Worm (Caenorhabditis elegans) whole organism, L1 larva: ENCODE data around the gene fat-7.

Source experiments
- C04F5.9 ChIP-seq: sonication (generic microtip); optimal IDR thresholded peaks from 2 replicates; lab custom pipeline; 2016; ENCODE audit warnings: missing genetic modification characterization, missing compliant biosample characterization
- C16A3.4 ChIP-seq: fragments of 150-350 bp; optimal IDR thresholded peaks from 2 replicates; lab custom pipeline; 2014; ENCODE audit warnings: missing biosample characterization, missing genetic modification characterization
- C34B4.2 ChIP-seq: sonication (generic microtip); optimal IDR thresholded peaks from 2 replicates; lab custom pipeline; 2017; ENCODE audit warnings: mild to moderate bottlenecking, missing genetic modification characterization, missing compliant biosample characterization
- Y116A8C.19 ChIP-seq: sonication (generic microtip); optimal IDR thresholded peaks from 2 replicates; lab custom pipeline; 2016; ENCODE audit warnings: missing compliant biosample characterization, missing genetic modification characterization, borderline replicate concordance
- blmp-1 ChIP-seq: fragments of 150-350 bp; optimal IDR thresholded peaks from 2 replicates; lab custom pipeline; 2014; ENCODE audit warnings: missing biosample characterization, missing genetic modification characterization
- ceh-63 ChIP-seq: fragments of 200-800 bp; sonication (Bioruptor generic); optimal IDR thresholded peaks from 2 replicates; lab custom pipeline; 2018; ENCODE audit warnings: mild to moderate bottlenecking, missing genetic modification characterization, missing compliant biosample characterization
- ceh-8 ChIP-seq: fragments of 200-800 bp; sonication (Bioruptor generic); optimal IDR thresholded peaks from 2 replicates; lab custom pipeline; 2018; ENCODE audit warnings: mild to moderate bottlenecking, missing genetic modification characterization, moderate library complexity, missing compliant biosample characterization
- ceh-88 ChIP-seq: fragments of 200-800 bp; sonication (Bioruptor generic); IDR thresholded peaks from 2 replicates; pipeline ENCODE4 v1.3.6; 2022; ENCODE audit warnings: missing genetic modification characterization, missing compliant biosample characterization
- ceh-90 ChIP-seq: sonication (generic microtip); optimal IDR thresholded peaks from 2 replicates; lab custom pipeline; 2016; ENCODE audit warnings: missing genetic modification characterization, missing compliant biosample characterization
- ces-1 ChIP-seq: fragments of 150-350 bp; optimal IDR thresholded peaks from 2 replicates; lab custom pipeline; 2014; ENCODE audit warnings: missing biosample characterization, missing genetic modification reagents, missing genetic modification characterization
- dsc-1 ChIP-seq: sonication (generic microtip); optimal IDR thresholded peaks from 2 replicates; lab custom pipeline; 2016; ENCODE audit warnings: mild to moderate bottlenecking, missing genetic modification characterization, missing compliant biosample characterization
- efl-1 ChIP-seq, 4 experiments: fragments of 150-350 bp; optimal IDR thresholded peaks in 3 of 4; peaks in 1 of 4; 1 replicate in 1 of 4; 2 replicates in 3 of 4; lab custom pipeline; 2014; ENCODE audit warnings: missing biosample characterization in 2 of 4, missing genetic modification characterization in 2 of 4, missing genetic modification reagents in 2 of 4
- efl-3 ChIP-seq: fragments of 200-800 bp; sonication (Bioruptor generic); optimal IDR thresholded peaks from 2 replicates; lab custom pipeline; 2018; ENCODE audit warnings: mild to moderate bottlenecking, missing genetic modification characterization, missing compliant biosample characterization
- egl-27 ChIP-seq, 2 experiments: fragments of 150-350 bp in 1 of 2; sonication (generic microtip); optimal IDR thresholded peaks; 3 replicates each; lab custom pipeline; 2017 to 2018; ENCODE audit warnings: missing biosample characterization in 2 of 2, missing genetic modification characterization in 2 of 2, missing genetic modification reagents in 2 of 2
- elt-2 ChIP-seq: sonication (generic microtip); optimal IDR thresholded peaks from 2 replicates; lab custom pipeline; 2016; ENCODE audit warnings: missing genetic modification characterization, mild to moderate bottlenecking, inconsistent platforms, missing compliant biosample characterization, missing genetic modification reagents
- ets-5 ChIP-seq: fragments of 200-800 bp; sonication (Bioruptor generic); IDR thresholded peaks from 2 replicates; pipeline ENCODE4 v1.3.6; 2022; ENCODE audit warnings: missing genetic modification characterization, missing compliant biosample characterization
- fkh-10 ChIP-seq: sonication (generic microtip); optimal IDR thresholded peaks from 2 replicates; lab custom pipeline; 2017; ENCODE audit warnings: missing biosample characterization, missing genetic modification reagents, missing genetic modification characterization
- fkh-4 ChIP-seq: sonication (generic microtip); optimal IDR thresholded peaks from 2 replicates; lab custom pipeline; 2016; ENCODE audit warnings: missing compliant biosample characterization, missing genetic modification characterization, borderline replicate concordance
- fkh-8 ChIP-seq: sonication (generic microtip); optimal IDR thresholded peaks from 2 replicates; lab custom pipeline; 2016; ENCODE audit warnings: mild to moderate bottlenecking, missing genetic modification characterization, missing compliant biosample characterization
- grh-1 ChIP-seq: fragments of 200-800 bp; sonication (Bioruptor generic); IDR thresholded peaks from 2 replicates; pipeline ENCODE4 v1.3.6; 2022; ENCODE audit warnings: missing genetic modification reagents, missing genetic modification characterization, missing compliant biosample characterization
- hlh-17 ChIP-seq: fragments of 200-800 bp; sonication (Bioruptor generic); optimal IDR thresholded peaks from 2 replicates; lab custom pipeline; 2018; ENCODE audit warnings: missing genetic modification characterization, mild to moderate bottlenecking, missing compliant biosample characterization, moderate library complexity, borderline replicate concordance
- irx-1 ChIP-seq: sonication (generic microtip); optimal IDR thresholded peaks from 2 replicates; lab custom pipeline; 2016; ENCODE audit warnings: missing genetic modification characterization, missing compliant biosample characterization
- jun-1 ChIP-seq: fragments of 150-350 bp; optimal IDR thresholded peaks from 2 replicates; lab custom pipeline; 2014; ENCODE audit warnings: missing biosample characterization, missing genetic modification reagents, missing genetic modification characterization
- lin-15B ChIP-seq: fragments of 150-350 bp; sonication (generic microtip); optimal IDR thresholded peaks from 3 replicates; lab custom pipeline; 2014; ENCODE audit warnings: missing biosample characterization, missing genetic modification characterization
- lin-39 ChIP-seq: fragments of 150-350 bp; optimal IDR thresholded peaks from 2 replicates; lab custom pipeline; 2014; ENCODE audit warnings: missing biosample characterization, missing genetic modification reagents, missing genetic modification characterization
- lir-3 ChIP-seq: sonication (generic microtip); optimal IDR thresholded peaks from 2 replicates; lab custom pipeline; 2016; ENCODE audit warnings: mild to moderate bottlenecking, missing genetic modification characterization, moderate library complexity, missing compliant biosample characterization; ENCODE audit not compliant: poor library complexity
- lsy-2 ChIP-seq, 2 experiments: fragments of 150-350 bp; optimal IDR thresholded peaks; 2 replicates each; lab custom pipeline; 2014; ENCODE audit warnings: missing biosample characterization in 2 of 2, missing genetic modification characterization in 2 of 2
- mdl-1 ChIP-seq, 2 experiments: fragments of 150-350 bp; optimal IDR thresholded peaks; 2 replicates each; lab custom pipeline; 2014 to 2017; ENCODE audit warnings: missing biosample characterization in 2 of 2, missing genetic modification characterization in 2 of 2, inconsistent platforms in 1 of 2
- mep-1 ChIP-seq: fragments of 150-350 bp; optimal IDR thresholded peaks from 2 replicates; lab custom pipeline; 2014; ENCODE audit warnings: missing biosample characterization, missing genetic modification characterization
- nhr-12 ChIP-seq: sonication (generic microtip); optimal IDR thresholded peaks from 2 replicates; lab custom pipeline; 2017; ENCODE audit warnings: missing biosample characterization, missing genetic modification characterization
- nhr-19 ChIP-seq: fragments of 200-800 bp; sonication (Bioruptor generic); conservative IDR thresholded peaks from 2 replicates; pipeline ENCODE4 v1.3.6; 2022; ENCODE audit warnings: missing genetic modification characterization, missing compliant biosample characterization
- nhr-20 ChIP-seq: sonication (generic microtip); optimal IDR thresholded peaks from 2 replicates; lab custom pipeline; 2016; ENCODE audit warnings: mild to moderate bottlenecking, missing genetic modification characterization, missing compliant biosample characterization
- nhr-237 ChIP-seq: fragments of 150-350 bp; optimal IDR thresholded peaks from 2 replicates; lab custom pipeline; 2014; ENCODE audit warnings: missing biosample characterization, missing genetic modification characterization
- nhr-28 ChIP-seq: fragments of 150-350 bp; optimal IDR thresholded peaks from 2 replicates; lab custom pipeline; 2014; ENCODE audit warnings: missing biosample characterization, missing genetic modification characterization
- nhr-71 ChIP-seq: sonication (generic microtip); optimal IDR thresholded peaks from 2 replicates; lab custom pipeline; 2016; ENCODE audit warnings: mild to moderate bottlenecking, missing genetic modification characterization, moderate library complexity, missing compliant biosample characterization
- nhr-76 ChIP-seq: sonication (generic microtip); optimal IDR thresholded peaks from 2 replicates; lab custom pipeline; 2017; ENCODE audit warnings: missing biosample characterization, missing genetic modification characterization
- nhr-77 ChIP-seq: fragments of 150-350 bp; optimal IDR thresholded peaks from 2 replicates; lab custom pipeline; 2014; ENCODE audit warnings: missing biosample characterization, missing genetic modification characterization
- nhr-84 ChIP-seq: sonication (generic microtip); optimal IDR thresholded peaks from 2 replicates; lab custom pipeline; 2017; ENCODE audit warnings: missing biosample characterization, missing genetic modification characterization
- pag-3 ChIP-seq: sonication (generic microtip); optimal IDR thresholded peaks from 2 replicates; lab custom pipeline; 2017; ENCODE audit warnings: missing genetic modification characterization, mild to moderate bottlenecking, missing compliant biosample characterization, antibody characterized with exemption, borderline replicate concordance; ENCODE audit not compliant: insufficient read depth
- pqm-1 ChIP-seq: sonication (generic microtip); optimal IDR thresholded peaks from 3 replicates; lab custom pipeline; 2017; ENCODE audit warnings: missing biosample characterization, missing genetic modification characterization
- rnt-1 ChIP-seq: sonication (generic microtip); optimal IDR thresholded peaks from 2 replicates; lab custom pipeline; 2016; ENCODE audit warnings: mild to moderate bottlenecking, missing genetic modification characterization, moderate library complexity, missing compliant biosample characterization
- snpc-4 ChIP-seq: fragments of 150-350 bp; optimal IDR thresholded peaks from 2 replicates; lab custom pipeline; 2014; ENCODE audit warnings: missing biosample characterization, missing genetic modification characterization
- sox-4 ChIP-seq: sonication (generic microtip); optimal IDR thresholded peaks from 2 replicates; lab custom pipeline; 2016; ENCODE audit warnings: missing genetic modification characterization, missing compliant biosample characterization
- sptf-1 ChIP-seq: fragments of 150-350 bp; optimal IDR thresholded peaks from 2 replicates; lab custom pipeline; 2014; ENCODE audit warnings: missing biosample characterization, missing genetic modification characterization
- tbx-2 ChIP-seq: sonication (generic microtip); optimal IDR thresholded peaks from 2 replicates; lab custom pipeline; 2016; ENCODE audit warnings: missing genetic modification characterization, missing compliant biosample characterization
- unc-130 ChIP-seq: fragments of 150-350 bp; optimal IDR thresholded peaks from 2 replicates; lab custom pipeline; 2017; ENCODE audit warnings: missing biosample characterization, missing genetic modification characterization, inconsistent platforms
- unc-30 ChIP-seq: sonication (generic microtip); optimal IDR thresholded peaks from 2 replicates; lab custom pipeline; 2017; ENCODE audit warnings: missing biosample characterization, missing genetic modification characterization
- unc-62 ChIP-seq: fragments of 150-350 bp; optimal IDR thresholded peaks from 2 replicates; lab custom pipeline; 2014; ENCODE audit warnings: missing biosample characterization, missing genetic modification reagents, missing genetic modification characterization
- vab-15 ChIP-seq: sonication (generic microtip); optimal IDR thresholded peaks from 2 replicates; lab custom pipeline; 2017; ENCODE audit warnings: missing genotype, mild to moderate bottlenecking, missing genetic modification characterization, missing compliant biosample characterization
- xbp-1 ChIP-seq: sonication (generic microtip); optimal IDR thresholded peaks from 2 replicates; lab custom pipeline; 2016; ENCODE audit warnings: missing genetic modification characterization, missing compliant biosample characterization
- zag-1 ChIP-seq: fragments of 150-350 bp; optimal IDR thresholded peaks from 2 replicates; lab custom pipeline; 2014; ENCODE audit warnings: missing biosample characterization, missing genetic modification characterization
- zip-4 ChIP-seq: fragments of 200-800 bp; sonication (Bioruptor generic); optimal IDR thresholded peaks from 2 replicates; lab custom pipeline; 2018; ENCODE audit warnings: mild to moderate bottlenecking, missing genetic modification characterization, moderate library complexity, missing compliant biosample characterization

fat-7 gene

DNA sequence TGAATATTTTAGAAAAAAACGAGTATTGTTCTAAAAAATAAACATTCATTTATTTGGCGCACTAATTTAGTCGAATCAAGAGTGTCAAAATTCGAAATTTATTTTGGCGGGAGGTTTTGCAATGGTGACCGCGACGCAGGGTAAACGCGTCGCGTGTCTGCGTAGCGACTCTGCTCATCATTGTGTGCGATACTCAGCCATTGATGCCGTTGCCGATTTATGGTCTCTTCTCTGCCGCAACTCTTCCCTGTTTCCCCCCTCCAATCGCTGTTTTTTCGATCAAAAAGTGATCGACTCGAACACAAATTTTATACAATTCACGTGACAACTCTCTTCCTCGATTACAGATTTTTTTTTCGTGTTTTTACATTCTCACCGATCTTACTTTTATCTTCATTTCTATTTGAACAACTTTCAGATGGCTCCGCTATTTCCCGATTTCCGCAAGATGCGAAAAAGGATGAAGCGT lies 43.6 kb upstream of the fat-7 start, which contains the start of gene F09G2.2 (continued):
- peak; percentile 82 for TF ChIP-seq irx-1 (tag; lab: Kevin White, UChicago)
- peak; percentile 94 for TF ChIP-seq unc-130 (tag; lab: Kevin White, UChicago)
- TF ChIP-seq nhr-76 (tag; lab: Kevin White, UChicago) = no peak
- TF ChIP-seq fkh-8 = peak; percentile 90
- TF ChIP-seq efl-1 (optimal IDR thresholded peaks at IDR 0.05; lab: Kevin White, UChicago) = peak; percentile 91
- peak; percentile 89 to 99 for TF ChIP-seq efl-1 (GFP tag; optimal IDR thresholded peaks at IDR 0.05 in 1 of 2; lab: Kevin White, UChicago)
- TF ChIP-seq fkh-10 (GFP tag; lab: Kevin White, UChicago) = peak; percentile 44
- peak; percentile 89 for TF ChIP-seq jun-1
- TF ChIP-seq lin-39 (tag; lab: Kevin White, UChicago) = peak; percentile 43
- peak; percentile 44 for TF ChIP-seq pag-3 (tag; lab: Kevin White, UChicago)
- TF ChIP-seq tbx-2 (tag; lab: Kevin White, UChicago) = peak; percentile 91
- no peak for TF ChIP-seq unc-62
- TF ChIP-seq rnt-1 = peak; percentile 92
- TF ChIP-seq efl-3 = no peak
- no peak for TF ChIP-seq egl-27 (tag; optimal IDR thresholded peaks at IDR 0.05; lab: Kevin White, UChicago)
- TF ChIP-seq snpc-4 (tag; lab: Kevin White, UChicago) = peak; percentile 62
- peak; percentile 90 to 95 for TF ChIP-seq lsy-2 (tag; optimal IDR thresholded peaks at IDR 0.05; lab: Kevin White, UChicago)
- no peak for TF ChIP-seq sox-4
- no peak for TF ChIP-seq zag-1
- peak; percentile 77 for TF ChIP-seq blmp-1 (tag; lab: Kevin White, UChicago)
- no peak for TF ChIP-seq unc-30 (tag; lab: Kevin White, UChicago)
- TF ChIP-seq mdl-1 (tag; optimal IDR thresholded peaks at IDR 0.05; lab: Kevin White, UChicago) = peak in 1 of 2 experiments; percentile 90
- no peak for TF ChIP-seq ceh-90 (tag; lab: Kevin White, UChicago)
- TF ChIP-seq nhr-237 (tag; lab: Kevin White, UChicago) = peak; percentile 79
- TF ChIP-seq dsc-1 (tag; lab: Kevin White, UChicago) = peak; percentile 82
- TF ChIP-seq nhr-84 (tag; lab: Kevin White, UChicago) = no peak
- TF ChIP-seq ceh-63 (GFP tag; lab: Kevin White, UChicago) = no peak
- TF ChIP-seq xbp-1 (tag; lab: Kevin White, UChicago) = peak; percentile 94
- TF ChIP-seq ces-1 (GFP tag; lab: Kevin White, UChicago) = no peak
- no peak for TF ChIP-seq ets-5 (GFP tag; lab: Robert Waterston, UW)
- TF ChIP-seq nhr-71 (tag; lab: Kevin White, UChicago) = peak; percentile 95
- peak; percentile 94 for TF ChIP-seq nhr-20 (tag; lab: Kevin White, UChicago)
- no peak for TF ChIP-seq nhr-12 (tag; lab: Kevin White, UChicago)
- TF ChIP-seq elt-2 (tag; lab: Kevin White, UChicago) = peak; percentile 78
- TF ChIP-seq Y116A8C.19 (tag; lab: Kevin White, UChicago) = no peak
- peak; percentile 87 for TF ChIP-seq grh-1 (GFP tag; lab: Robert Waterston, UW)
- peak; percentile 95 for TF ChIP-seq C16A3.4 (tag; lab: Kevin White, UChicago)
- TF ChIP-seq mep-1 (tag; lab: Kevin White, UChicago) = peak; percentile 95
- TF ChIP-seq pqm-1 (tag; lab: Kevin White, UChicago) = no peak
- peak; percentile 93 for TF ChIP-seq lin-15B
- no peak for TF ChIP-seq C34B4.2
- TF ChIP-seq C04F5.9 = peak; percentile 22
- no peak for TF ChIP-seq sptf-1 (tag; lab: Kevin White, UChicago)
- TF ChIP-seq nhr-28 (tag; lab: Kevin White, UChicago) = no peak
- no peak for TF ChIP-seq fkh-4 (tag; lab: Kevin White, UChicago)
- TF ChIP-seq hlh-17 (GFP tag; lab: Kevin White, UChicago) = no peak
- TF ChIP-seq ceh-88 (GFP tag; lab: Robert Waterston, UW) = peak; percentile 74
- TF ChIP-seq vab-15 (tag; lab: Kevin White, UChicago) = peak; percentile 34
- TF ChIP-seq lir-3 (tag; lab: Kevin White, UChicago) = peak; percentile 29
- TF ChIP-seq nhr-77 (tag; lab: Kevin White, UChicago) = peak; percentile 86
- TF ChIP-seq nhr-19 (GFP tag; lab: Robert Waterston, UW) = peak; percentile 94
- peak; percentile 73 for TF ChIP-seq zip-4 (GFP tag; lab: Kevin White, UChicago)
- peak; percentile 72 for TF ChIP-seq ceh-8
